Worm (Caenorhabditis elegans) whole organism, midembryonic: ENCODE measurements around the gene cdk-1.

ENCODE experiments used
- cog-1 ChIP-seq: sonication (generic microtip); optimal IDR thresholded peaks from 2 replicates; lab custom pipeline; 2016; ENCODE audit warnings: missing genetic modification characterization, missing compliant biosample characterization
- tab-1 ChIP-seq: fragments of 200-800 bp; sonication (Bioruptor generic); IDR thresholded peaks from 2 replicates; pipeline ENCODE4 v1.3.6; 2022; ENCODE audit warnings: missing genetic modification characterization, missing compliant biosample characterization

DNA sequence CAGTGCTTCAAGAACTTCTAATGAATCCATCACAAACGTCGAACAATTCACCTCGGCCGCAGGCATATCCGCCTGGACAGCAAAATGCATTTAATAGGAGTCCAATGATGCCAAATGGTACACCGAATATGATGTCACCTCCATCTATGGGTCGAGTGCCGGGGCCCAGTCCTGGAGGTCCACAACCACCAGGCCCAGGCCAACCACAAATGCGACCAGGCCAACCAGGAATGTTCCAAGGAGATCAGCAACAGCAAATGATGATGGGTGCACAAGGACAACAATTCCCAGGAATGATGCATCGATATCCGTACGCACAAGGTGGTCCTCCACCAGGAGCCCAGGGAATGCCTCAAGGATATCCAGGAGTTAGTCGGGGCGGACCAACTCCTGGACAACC is 19.8 kb downstream of the cdk-1 start:
- TF ChIP-seq tab-1 (GFP tag; lab: Robert Waterston, UW) (no peak), cog-1 (no peak)
